Worm (Caenorhabditis elegans): Measurements from ENCODE around the gene F43G6.10.

Gene F43G6.10

ce11 chrII:11808979-11809378 is at the start of gene F43G6.10:
Gene F43G6.10 (plus strand): TSS chrII:11809349.
- TF ChIP-seq ceh-18 (tag; optimal IDR thresholded peaks at IDR 0.05) (no peak), odd-2 (tag; optimal IDR thresholded peaks at IDR 0.05) (no peak)

ce11 chrII:11761806-11762512 is 47.2 kb upstream of the F43G6.10 start:
- TF ChIP-seq mec-3 (tag; optimal IDR thresholded peaks at IDR 0.05; ENCODE audit: borderline replicate concordance): no peak
- TF ChIP-seq pag-3 (tag; optimal IDR thresholded peaks at IDR 0.05; ENCODE audit: borderline replicate concordance): no peak
- no peak for TF ChIP-seq ceh-2 (tag; optimal IDR thresholded peaks at IDR 0.05)
- TF ChIP-seq dmd-4 (tag; optimal IDR thresholded peaks at IDR 0.05; ENCODE audit: borderline replicate concordance): no peak
- TF ChIP-seq ceh-9 (tag; optimal IDR thresholded peaks at IDR 0.05): no peak
- TF ChIP-seq npax-4 (tag; optimal IDR thresholded peaks at IDR 0.05): no peak
- no peak for TF ChIP-seq nfya-1 (tag; optimal IDR thresholded peaks at IDR 0.05)
- no peak for TF ChIP-seq tbx-2 (tag; optimal IDR thresholded peaks at IDR 0.05)
- no peak for TF ChIP-seq fkh-10 (GFP tag; optimal IDR thresholded peaks at IDR 0.05)
- no peak for TF ChIP-seq ceh-24 (tag; optimal IDR thresholded peaks at IDR 0.05)
- no peak for TF ChIP-seq hlh-15 (tag; optimal IDR thresholded peaks at IDR 0.05)
- no peak for TF ChIP-seq ets-4 (tag; optimal IDR thresholded peaks at IDR 0.05)
- TF ChIP-seq odd-2 (tag; optimal IDR thresholded peaks at IDR 0.05): no peak
- TF ChIP-seq ceh-19 (GFP tag; optimal IDR thresholded peaks at IDR 0.05): no peak

- TF ChIP-seq tbx-2 (tag; optimal IDR thresholded peaks at IDR 0.05) (no peak), nfya-1 (tag; optimal IDR thresholded peaks at IDR 0.05) (no peak), ceh-34 (tag; optimal IDR thresholded peaks at IDR 0.05) (no peak), ceh-45 (GFP tag; IDR thresholded peaks at IDR 0.05) (no peak), syd-9 (tag; optimal IDR thresholded peaks at IDR 0.05) (no peak), pros-1 (tag; optimal IDR thresholded peaks at IDR 0.05) (no peak), ceh-19 (GFP tag; optimal IDR thresholded peaks at IDR 0.05) (no peak), sox-4 (tag; optimal IDR thresholded peaks at IDR 0.05) (no peak), C38D4.7 (GFP tag; optimal IDR thresholded peaks at IDR 0.05) (no peak), ceh-9 (tag; optimal IDR thresholded peaks at IDR 0.05) (no peak), C08G9.2 (tag; optimal IDR thresholded peaks at IDR 0.05) (no peak), ceh-48 (tag; optimal IDR thresholded peaks at IDR 0.05) (no peak), ztf-16 (tag; optimal IDR thresholded peaks at IDR 0.05) (no peak), K02D7.2 (tag; optimal IDR thresholded peaks at IDR 0.05) (no peak), unc-3 (GFP tag; conservative IDR thresholded peaks at IDR 0.05) (no peak), unc-3 (tag; optimal IDR thresholded peaks at IDR 0.05) (no peak)
Measured at ce11 chrII:11765506-11766152, 43.5 kb upstream of the F43G6.10 start.

DNA sequence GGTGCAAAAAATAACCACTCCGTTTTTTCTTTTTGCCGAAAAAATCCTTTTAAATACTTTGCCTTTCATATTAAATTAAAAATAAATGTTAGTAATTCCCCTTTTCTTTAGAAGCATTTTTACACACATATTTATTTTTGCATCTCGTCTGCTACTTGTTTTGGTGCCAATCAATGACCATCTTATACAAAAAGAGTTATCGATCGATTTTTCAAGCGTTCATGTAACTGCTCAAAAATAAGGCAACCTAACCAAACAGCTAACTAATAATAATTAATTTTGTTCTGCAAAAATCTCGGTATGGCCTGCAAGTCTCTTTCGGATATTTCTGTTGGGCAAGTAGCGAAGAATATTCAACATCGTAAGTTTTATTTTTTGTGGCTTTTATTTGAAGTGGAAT is 42.7 kb upstream of the F43G6.10 start, which contains the start of gene F44E5.2:
F44E5.2 (plus strand) TSS at position 301 of the 400 bp plus-strand sequence.
- TF ChIP-seq pha-2 (tag; optimal IDR thresholded peaks at IDR 0.05) (no peak), C38D4.7 (GFP tag; optimal IDR thresholded peaks at IDR 0.05) (no peak), ahr-1 (tag; optimal IDR thresholded peaks at IDR 0.05) (no peak), tbx-7 (tag; optimal IDR thresholded peaks at IDR 0.05) (no peak), unc-42 (tag; optimal IDR thresholded peaks at IDR 0.05) (no peak), fkh-10 (GFP tag; optimal IDR thresholded peaks at IDR 0.05) (no peak), K09A11.1 (tag; optimal IDR thresholded peaks at IDR 0.05; ENCODE audit: insufficient read depth) (no peak), odd-2 (tag; optimal IDR thresholded peaks at IDR 0.05) (no peak), K02D7.2 (tag; optimal IDR thresholded peaks at IDR 0.05) (no peak), lin-11 (tag; optimal IDR thresholded peaks at IDR 0.05) (no peak), hlh-6 (tag; optimal IDR thresholded peaks at IDR 0.05) (no peak), pha-4 (tag; optimal IDR thresholded peaks at IDR 0.05) (no peak), C08G9.2 (tag; optimal IDR thresholded peaks at IDR 0.05) (no peak), hlh-15 (tag; optimal IDR thresholded peaks at IDR 0.05) (no peak), ceh-30 (tag; optimal IDR thresholded peaks at IDR 0.05) (no peak), elt-4 (tag; optimal IDR thresholded peaks at IDR 0.05) (no peak), ceh-48 (tag; optimal IDR thresholded peaks at IDR 0.05) (no peak), ceh-31 (tag; optimal IDR thresholded peaks at IDR 0.05) (no peak)
